Worm (Caenorhabditis elegans): ENCODE data around the gene DH11.2.

Gene DH11.2

DNA sequence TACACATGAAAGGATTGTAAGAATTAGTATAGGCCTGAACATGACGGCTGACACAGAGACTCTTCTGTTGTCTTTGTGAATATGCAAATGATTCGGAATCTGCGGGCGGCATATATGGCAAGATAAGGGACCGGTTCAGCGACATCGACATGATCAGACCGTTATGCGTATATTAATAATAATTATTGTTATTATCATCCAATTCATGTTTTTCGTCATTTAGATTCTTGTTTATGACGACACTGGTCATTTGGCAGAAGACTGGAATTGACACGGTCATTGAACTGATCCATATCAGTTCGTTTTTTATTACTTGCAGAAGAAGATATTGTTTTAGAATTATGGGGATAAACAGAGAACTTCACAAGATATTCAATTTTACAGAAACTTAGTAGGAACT lies 37.9 kb downstream of the DH11.2 start, which contains the start of gene mtre-1:
mtre-1 (minus strand) TSS at position 101 of the 400 bp plus-strand sequence.
- TF ChIP-seq unc-62 (GFP tag; optimal IDR thresholded peaks at IDR 0.05 in 1 of 2) (peak in 1 of 2 experiments; percentile 15), unc-62 (tag; optimal IDR thresholded peaks at IDR 0.05) (no peak), dve-1 (tag; optimal IDR thresholded peaks at IDR 0.05; ENCODE audit: insufficient read depth) (no peak)

DNA sequence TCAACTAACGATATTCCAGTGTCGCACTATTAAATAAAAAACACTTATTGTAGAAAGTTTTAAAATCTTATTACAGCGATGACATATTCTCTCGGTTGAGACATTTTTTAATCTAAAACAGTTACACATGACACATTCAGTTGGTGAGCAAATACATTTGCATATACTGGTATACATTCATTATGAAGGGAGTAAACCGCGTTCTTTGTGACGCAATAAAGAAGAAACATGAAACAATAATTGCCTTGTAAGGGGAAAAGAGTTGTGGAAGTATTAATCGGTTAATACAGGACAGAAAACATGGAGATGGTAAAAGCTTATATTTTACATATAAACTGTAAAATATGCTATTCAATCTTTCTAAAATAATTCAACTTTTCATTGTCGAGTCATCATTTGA lies 38.7 kb downstream of the DH11.2 start:
- TF ChIP-seq aha-1 (tag) (peak; percentile 88), zfp-2 (tag; optimal IDR thresholded peaks at IDR 0.05) (no peak)

DNA sequence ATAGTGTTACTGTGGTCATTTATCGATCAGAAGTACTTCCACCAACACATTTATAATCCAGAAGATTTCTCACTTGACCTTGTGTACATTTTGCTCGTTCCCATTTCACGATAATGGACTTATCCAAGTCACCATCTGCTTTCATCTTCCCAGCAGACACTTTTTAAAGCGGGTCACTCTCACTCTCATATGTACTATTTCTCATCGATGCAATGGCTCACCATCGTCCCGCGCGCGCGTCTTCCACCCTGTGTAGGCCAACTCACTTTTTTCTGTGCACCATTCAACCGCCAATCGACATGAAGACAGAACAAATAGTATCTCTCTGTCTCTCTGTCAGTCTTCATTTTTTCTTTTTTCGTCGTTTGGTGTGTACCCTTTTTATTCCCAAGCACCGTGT lies 39.6 kb downstream of the DH11.2 start:
- TF ChIP-seq unc-62 (GFP tag; optimal IDR thresholded peaks at IDR 0.05 in 1 of 2) (peak in 1 of 2 experiments; percentile 7), unc-62 (tag; optimal IDR thresholded peaks at IDR 0.05) (no peak), tra-1 (GFP tag; IDR thresholded peaks at IDR 0.05) (no peak)

DNA sequence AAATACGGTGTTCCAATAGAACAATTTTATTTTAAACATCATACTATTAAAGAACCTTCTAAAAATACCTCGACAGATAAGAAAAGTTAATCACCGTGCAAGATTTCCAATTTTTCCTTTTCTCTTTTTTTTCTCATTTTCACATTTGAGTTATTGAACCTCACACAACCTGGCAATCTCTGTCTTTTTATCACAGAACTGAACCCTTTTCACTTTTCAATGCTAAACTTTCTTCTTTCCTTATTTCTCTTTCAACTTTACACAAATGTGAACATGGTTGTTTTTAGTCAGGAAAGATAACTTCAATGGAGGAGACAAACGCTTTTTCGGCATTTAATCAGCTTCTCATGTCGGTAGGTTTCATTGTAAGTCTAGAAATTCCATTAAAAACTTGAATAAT lies 40.2 kb downstream of the DH11.2 start, which contains the start of gene T05H10.4:
T05H10.4 (plus strand) TSS at position 301 of the 400 bp plus-strand sequence.
- TF ChIP-seq nhr-41 (GFP tag; IDR thresholded peaks at IDR 0.05) (no peak), spr-1 (tag; optimal IDR thresholded peaks at IDR 0.05) (no peak), mdt-29 (GFP tag; IDR thresholded peaks at IDR 0.05) (no peak), aha-1 (tag) (no peak), lin-13 (GFP tag; optimal IDR thresholded peaks at IDR 0.05) (no peak), arid-1 (GFP tag; conservative IDR thresholded peaks at IDR 0.05) (no peak), T26A8.4 (GFP tag; IDR thresholded peaks at IDR 0.05) (no peak), mep-1 (tag; optimal IDR thresholded peaks at IDR 0.05) (no peak), nhr-10 (tag; optimal IDR thresholded peaks at IDR 0.05) (no peak), ZK337.2 (GFP tag; IDR thresholded peaks at IDR 0.05) (no peak), madf-5 (GFP tag; IDR thresholded peaks at IDR 0.05) (no peak), rbr-2 (tag; optimal IDR thresholded peaks at IDR 0.05) (no peak), lin-38 (GFP tag; IDR thresholded peaks at IDR 0.05) (no peak), madf-9 (GFP tag; conservative IDR thresholded peaks at IDR 0.05) (no peak), dve-1 (tag; optimal IDR thresholded peaks at IDR 0.05; ENCODE audit: insufficient read depth) (no peak)

DNA sequence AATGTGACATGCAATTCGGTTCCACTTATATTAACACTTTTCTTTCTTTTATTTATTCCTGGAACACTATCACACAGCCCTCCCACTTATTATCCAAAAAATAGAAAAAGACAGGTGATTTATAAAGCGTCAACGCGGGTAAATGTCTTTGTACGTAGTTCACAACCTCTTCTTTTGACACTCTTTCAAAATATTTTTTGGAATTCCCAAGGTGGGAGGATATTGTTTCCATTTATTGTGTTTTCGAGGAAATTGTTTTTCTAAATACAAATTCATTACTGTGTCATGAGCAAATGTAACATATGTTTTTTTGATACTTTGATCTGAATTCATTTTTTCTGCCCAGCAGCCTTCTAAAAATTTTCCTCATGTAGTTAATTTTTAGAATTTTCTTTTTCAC lies 45.3 kb downstream of the DH11.2 start:
- TF ChIP-seq nhr-10 (tag; optimal IDR thresholded peaks at IDR 0.05) (no peak), snpc-4 (tag; optimal IDR thresholded peaks at IDR 0.05) (no peak), T26A8.4 (GFP tag; IDR thresholded peaks at IDR 0.05) (no peak), mdl-1 (tag; optimal IDR thresholded peaks at IDR 0.05) (no peak), pha-4 (GFP tag; IDR thresholded peaks at IDR 0.05) (no peak), pha-4 (tag; optimal IDR thresholded peaks at IDR 0.05) (no peak), spr-3 (GFP tag; optimal IDR thresholded peaks at IDR 0.05) (no peak), aly-2 (tag; optimal IDR thresholded peaks at IDR 0.05) (no peak), unc-62 (GFP tag; optimal IDR thresholded peaks at IDR 0.05 in 1 of 2) (no peak), unc-62 (tag; optimal IDR thresholded peaks at IDR 0.05) (no peak), lim-7 (GFP tag; IDR thresholded peaks at IDR 0.05) (no peak), mep-1 (tag; optimal IDR thresholded peaks at IDR 0.05) (no peak), unc-39 (tag; optimal IDR thresholded peaks at IDR 0.05) (no peak), mes-2 (tag; optimal IDR thresholded peaks at IDR 0.05; ENCODE audit: poor library complexity, severe bottlenecking) (no peak), aha-1 (tag) (no peak)

DNA sequence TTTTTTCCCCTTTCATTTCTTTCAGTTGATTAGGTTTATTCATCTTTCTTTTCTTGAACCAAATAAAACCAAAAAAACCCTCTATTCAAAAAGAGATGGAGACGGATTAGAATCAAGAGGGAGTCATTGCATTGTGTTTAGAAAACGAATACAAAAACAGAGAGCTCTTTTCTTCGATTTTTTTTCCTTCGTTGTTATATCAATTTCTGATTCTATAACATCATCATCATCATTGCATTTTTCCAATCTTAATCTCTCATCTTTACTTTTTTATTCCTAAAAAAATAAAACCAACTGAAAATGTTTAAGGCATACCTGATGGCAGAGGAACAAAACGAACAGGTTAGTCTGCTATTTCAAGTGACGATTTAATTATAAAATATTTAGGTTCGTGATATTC lies 46.2 kb downstream of the DH11.2 start, which contains the start of gene T05H10.8:
T05H10.8 (plus strand) TSS at position 301 of the 400 bp plus-strand sequence.
- no peak for TF ChIP-seq arid-1 (GFP tag; conservative IDR thresholded peaks at IDR 0.05)
- TF ChIP-seq nhr-42 (GFP tag; IDR thresholded peaks at IDR 0.05): no peak
- TF ChIP-seq lin-39 (tag; optimal IDR thresholded peaks at IDR 0.05): no peak
- TF ChIP-seq vab-7 (GFP tag; IDR thresholded peaks at IDR 0.05): no peak
- no peak for TF ChIP-seq hmg-1.1 (GFP tag; IDR thresholded peaks at IDR 0.05)
- TF ChIP-seq pqm-1 (tag; optimal IDR thresholded peaks at IDR 0.05): no peak
- no peak for TF ChIP-seq jun-1 (tag; optimal IDR thresholded peaks at IDR 0.05)
- TF ChIP-seq daf-12 (tag; optimal IDR thresholded peaks at IDR 0.05): no peak
- TF ChIP-seq Y75B8A.6 (GFP tag; IDR thresholded peaks at IDR 0.05): no peak
- no peak for TF ChIP-seq lin-29 (GFP tag; IDR thresholded peaks at IDR 0.05)
- no peak for TF ChIP-seq nhr-76 (tag; optimal IDR thresholded peaks at IDR 0.05)
- no peak for TF ChIP-seq egl-43 (GFP tag; IDR thresholded peaks at IDR 0.05)
- no peak for TF ChIP-seq D1046.2 (GFP tag; IDR thresholded peaks at IDR 0.05)
- no peak for TF ChIP-seq F37D6.2 (tag; optimal IDR thresholded peaks at IDR 0.05)
- TF ChIP-seq sdz-12 (GFP tag; optimal IDR thresholded peaks at IDR 0.05): no peak
- no peak for TF ChIP-seq aly-2 (tag; optimal IDR thresholded peaks at IDR 0.05)
- TF ChIP-seq ceh-62 (tag; optimal IDR thresholded peaks at IDR 0.05): no peak
- no peak for TF ChIP-seq lin-38 (GFP tag; IDR thresholded peaks at IDR 0.05)
- TF ChIP-seq spr-3 (GFP tag; optimal IDR thresholded peaks at IDR 0.05): no peak
- no peak for TF ChIP-seq snpc-4 (tag; optimal IDR thresholded peaks at IDR 0.05)
